Worm (Caenorhabditis elegans) whole organism, young adult: ENCODE measurements around the gene F32E10.9.

Source experiments
- B0019.2 ChIP-seq: fragments of 200-800 bp; sonication (Bioruptor generic); conservative IDR thresholded peaks from 2 replicates; pipeline ENCODE4 v1.3.6; 2022; ENCODE audit warnings: missing genetic modification reagents, missing genetic modification characterization, missing compliant biosample characterization
- B0261.1 ChIP-seq: sonication (generic microtip); optimal IDR thresholded peaks from 2 replicates; lab custom pipeline; 2016; ENCODE audit warnings: mild to moderate bottlenecking, missing genetic modification characterization, moderate library complexity, missing compliant biosample characterization
- B0336.3 ChIP-seq: fragments of 200-800 bp; sonication (Bioruptor generic); IDR thresholded peaks from 2 replicates; pipeline ENCODE4 v1.3.6; 2022; ENCODE audit warnings: missing genetic modification characterization, missing compliant biosample characterization
- D2030.7 ChIP-seq: fragments of 200-800 bp; sonication (Bioruptor generic); IDR thresholded peaks from 2 replicates; pipeline ENCODE4 v1.3.6; 2022; ENCODE audit warnings: missing genetic modification reagents, missing genetic modification characterization, missing compliant biosample characterization
- F10E7.11 ChIP-seq: sonication (generic microtip); optimal IDR thresholded peaks from 2 replicates; lab custom pipeline; 2017; ENCODE audit warnings: mild to moderate bottlenecking, missing genetic modification characterization, moderate library complexity, missing compliant biosample characterization
- F49E8.2 ChIP-seq: sonication (generic microtip); optimal IDR thresholded peaks from 3 replicates; lab custom pipeline; 2017; ENCODE audit warnings: missing genetic modification characterization, mild to moderate bottlenecking, missing compliant biosample characterization, antibody characterized with exemption, moderate library complexity; ENCODE audit not compliant: insufficient read depth
- F55B11.4 ChIP-seq: sonication (generic microtip); optimal IDR thresholded peaks from 2 replicates; lab custom pipeline; 2016; ENCODE audit warnings: missing compliant biosample characterization, missing genetic modification characterization, borderline replicate concordance; ENCODE audit not compliant: insufficient read depth
- Y56A3A.18 ChIP-seq: fragments of 200-800 bp; sonication (Bioruptor generic); IDR thresholded peaks from 2 replicates; pipeline ENCODE4 v1.3.6; 2022; ENCODE audit warnings: missing genetic modification reagents, missing genetic modification characterization, missing compliant biosample characterization
- Y67H2A.10 ChIP-seq: fragments of 200-800 bp; sonication (Bioruptor generic); conservative IDR thresholded peaks from 2 replicates; pipeline ENCODE4 v1.3.6; 2022; ENCODE audit warnings: missing genetic modification reagents, missing genetic modification characterization, missing compliant biosample characterization
- Y79H2A.3 ChIP-seq: fragments of 200-800 bp; sonication (Bioruptor generic); conservative IDR thresholded peaks from 2 replicates; pipeline ENCODE4 v1.3.6; 2022; ENCODE audit warnings: missing genetic modification reagents, missing genetic modification characterization, missing compliant biosample characterization
- ama-1 ChIP-seq, 3 experiments: fragments of 150-350 bp in 1 of 3; sonication (generic microtip) in 2 of 3; optimal IDR thresholded peaks; 2 replicates each; lab custom pipeline; 2014 to 2018; ENCODE audit warnings: missing biosample characterization in 2 of 3, missing genetic modification characterization in 2 of 3, missing genetic modification reagents in 2 of 3
- bed-2 ChIP-seq: fragments of 200-800 bp; sonication (Bioruptor generic); IDR thresholded peaks from 2 replicates; pipeline ENCODE4 v1.3.6; 2022; ENCODE audit warnings: missing genetic modification reagents, missing genetic modification characterization, missing compliant biosample characterization
- ceh-100 ChIP-seq: fragments of 200-800 bp; sonication (Bioruptor generic); IDR thresholded peaks from 2 replicates; pipeline ENCODE4 v1.3.6; 2022; ENCODE audit warnings: missing genetic modification reagents, missing genetic modification characterization, missing compliant biosample characterization
- ceh-27 ChIP-seq: fragments of 200-800 bp; sonication (Bioruptor generic); optimal IDR thresholded peaks from 2 replicates; lab custom pipeline; 2018; ENCODE audit warnings: mild to moderate bottlenecking, missing genetic modification characterization, moderate library complexity, missing compliant biosample characterization
- ceh-91 ChIP-seq: fragments of 200-800 bp; sonication (Bioruptor generic); IDR thresholded peaks from 2 replicates; pipeline ENCODE4 v1.3.6; 2022; ENCODE audit warnings: missing genetic modification reagents, missing genetic modification characterization, missing compliant biosample characterization
- chd-7 ChIP-seq: sonication (generic microtip); optimal IDR thresholded peaks from 2 replicates; lab custom pipeline; 2016; ENCODE audit warnings: mild to moderate bottlenecking, missing genetic modification characterization, moderate library complexity, missing compliant biosample characterization
- efl-1 ChIP-seq: fragments of 150-350 bp; optimal IDR thresholded peaks from 2 replicates; lab custom pipeline; 2014; ENCODE audit warnings: missing biosample characterization, missing genetic modification reagents, missing genetic modification characterization
- egl-18 ChIP-seq: fragments of 200-800 bp; sonication (Bioruptor generic); IDR thresholded peaks from 2 replicates; pipeline ENCODE4 v1.3.6; 2022; ENCODE audit warnings: missing genetic modification reagents, missing genetic modification characterization, missing compliant biosample characterization
- egrh-3 ChIP-seq: fragments of 200-800 bp; sonication (Bioruptor generic); IDR thresholded peaks from 2 replicates; pipeline ENCODE4 v1.3.6; 2022; ENCODE audit warnings: missing genetic modification reagents, missing genetic modification characterization, missing compliant biosample characterization
- fkh-3 ChIP-seq: sonication (generic microtip); optimal IDR thresholded peaks from 2 replicates; lab custom pipeline; 2016; ENCODE audit warnings: mild to moderate bottlenecking, missing genetic modification characterization, missing compliant biosample characterization
- gei-17 ChIP-seq: fragments of 200-800 bp; sonication (Bioruptor generic); optimal IDR thresholded peaks from 2 replicates; lab custom pipeline; 2018; ENCODE audit warnings: mild to moderate bottlenecking, missing genetic modification characterization, missing compliant biosample characterization
- hmg-1.2 ChIP-seq: fragments of 200-800 bp; sonication (Bioruptor generic); IDR thresholded peaks from 2 replicates; pipeline ENCODE4 v1.3.6; 2022; ENCODE audit warnings: missing genetic modification reagents, missing genetic modification characterization, missing compliant biosample characterization
- hsf-1 ChIP-seq: fragments of 200-800 bp; sonication (Bioruptor generic); IDR thresholded peaks from 2 replicates; pipeline ENCODE4 v1.3.6; 2022; ENCODE audit warnings: missing genetic modification reagents, missing genetic modification characterization, missing compliant biosample characterization
- lag-1 ChIP-seq: fragments of 200-800 bp; sonication (Bioruptor generic); IDR thresholded peaks from 2 replicates; pipeline ENCODE4 v1.3.6; 2022; ENCODE audit warnings: missing genetic modification reagents, missing genetic modification characterization, missing compliant biosample characterization
- let-526 ChIP-seq: fragments of 200-800 bp; sonication (Bioruptor generic); IDR thresholded peaks from 2 replicates; pipeline ENCODE4 v1.3.6; 2022; ENCODE audit warnings: missing genetic modification reagents, missing genetic modification characterization, missing compliant biosample characterization
- lin-26 ChIP-seq: fragments of 200-800 bp; sonication (Bioruptor generic); IDR thresholded peaks from 2 replicates; pipeline ENCODE4 v1.3.6; 2022; ENCODE audit warnings: missing genetic modification reagents, missing genetic modification characterization, missing compliant biosample characterization
- lin-35 ChIP-seq, 3 experiments: fragments of 150-350 bp in 2 of 3; sonication (generic microtip) in 1 of 3; optimal IDR thresholded peaks; 2 replicates each; lab custom pipeline; 2014 to 2018; ENCODE audit warnings: missing biosample characterization in 3 of 3, missing genetic modification characterization in 3 of 3, missing genetic modification reagents in 3 of 3
- lir-1 ChIP-seq: fragments of 200-800 bp; sonication (Bioruptor generic); conservative IDR thresholded peaks from 2 replicates; pipeline ENCODE4 v1.3.6; 2022; ENCODE audit warnings: missing genetic modification reagents, missing genetic modification characterization, missing compliant biosample characterization
- madf-8 ChIP-seq: fragments of 200-800 bp; sonication (Bioruptor generic); conservative IDR thresholded peaks from 2 replicates; pipeline ENCODE4 v1.3.6; 2022; ENCODE audit warnings: missing genetic modification reagents, missing genetic modification characterization, missing compliant biosample characterization
- mel-28 ChIP-seq: sonication (generic microtip); optimal IDR thresholded peaks from 2 replicates; lab custom pipeline; 2016; ENCODE audit warnings: borderline replicate concordance, mild to moderate bottlenecking, missing genetic modification characterization, missing compliant biosample characterization
- nfya-2 ChIP-seq: fragments of 200-800 bp; sonication (Bioruptor generic); IDR thresholded peaks from 2 replicates; pipeline ENCODE4 v1.3.6; 2022; ENCODE audit warnings: missing genetic modification reagents, missing genetic modification characterization, missing compliant biosample characterization
- nhr-179 ChIP-seq: sonication (generic microtip); optimal IDR thresholded peaks from 2 replicates; lab custom pipeline; 2016; ENCODE audit warnings: mild to moderate bottlenecking, missing genetic modification characterization, missing compliant biosample characterization
- nhr-27 ChIP-seq: fragments of 200-800 bp; sonication (Bioruptor generic); optimal IDR thresholded peaks from 2 replicates; lab custom pipeline; 2018; ENCODE audit warnings: mild to moderate bottlenecking, missing genetic modification characterization, moderate library complexity, missing compliant biosample characterization
- nhr-80 ChIP-seq: sonication (generic microtip); optimal IDR thresholded peaks from 2 replicates; lab custom pipeline; 2016; ENCODE audit warnings: missing genetic modification characterization, missing compliant biosample characterization
- rcor-1 ChIP-seq: fragments of 200-800 bp; sonication (Bioruptor generic); IDR thresholded peaks from 2 replicates; pipeline ENCODE4 v1.3.6; 2022; ENCODE audit warnings: missing genetic modification reagents, missing genetic modification characterization, missing compliant biosample characterization
- rec-8 ChIP-seq, 2 experiments: sonication (generic microtip); optimal IDR thresholded peaks; 2 replicates each; lab custom pipeline; 2016; ENCODE audit warnings: mild to moderate bottlenecking in 2 of 2, missing genetic modification characterization in 2 of 2, missing genetic modification reagents in 2 of 2, missing genotype in 2 of 2, missing biosample characterization in 1 of 2, missing compliant biosample characterization in 1 of 2, moderate library complexity in 1 of 2
- repo-1 ChIP-seq: sonication (generic microtip); optimal IDR thresholded peaks from 2 replicates; lab custom pipeline; 2017; ENCODE audit warnings: mild to moderate bottlenecking, missing genetic modification characterization, missing compliant biosample characterization
- snpc-1.1 ChIP-seq: sonication (generic microtip); optimal IDR thresholded peaks from 2 replicates; lab custom pipeline; 2017; ENCODE audit warnings: missing genetic modification characterization, mild to moderate bottlenecking, missing compliant biosample characterization, antibody characterized with exemption, moderate library complexity, missing genotype, missing genetic modification reagents; ENCODE audit not compliant: insufficient read depth
- snpc-3.4 ChIP-seq: sonication (generic microtip); optimal IDR thresholded peaks from 2 replicates; lab custom pipeline; 2017; ENCODE audit warnings: missing genetic modification characterization, mild to moderate bottlenecking, missing compliant biosample characterization, antibody characterized with exemption, moderate library complexity, missing genotype, missing genetic modification reagents
- tlf-1 ChIP-seq: fragments of 200-800 bp; sonication (Bioruptor generic); optimal IDR thresholded peaks from 2 replicates; lab custom pipeline; 2018; ENCODE audit warnings: mild to moderate bottlenecking, missing genetic modification characterization, missing compliant biosample characterization
- xnd-1 ChIP-seq: sonication (generic microtip); optimal IDR thresholded peaks from 2 replicates; lab custom pipeline; 2016; ENCODE audit warnings: missing genotype, missing genetic modification reagents, missing genetic modification characterization, missing compliant biosample characterization
- ztf-28 ChIP-seq: fragments of 200-800 bp; sonication (Bioruptor generic); IDR thresholded peaks from 2 replicates; pipeline ENCODE4 v1.3.6; 2022; ENCODE audit warnings: missing genetic modification reagents, missing genetic modification characterization, missing compliant biosample characterization
- ztf-6 ChIP-seq: fragments of 200-800 bp; sonication (Bioruptor generic); IDR thresholded peaks from 2 replicates; pipeline ENCODE4 v1.3.6; 2022; ENCODE audit warnings: missing genetic modification reagents, missing genetic modification characterization, missing compliant biosample characterization

F32E10.9 gene

DNA sequence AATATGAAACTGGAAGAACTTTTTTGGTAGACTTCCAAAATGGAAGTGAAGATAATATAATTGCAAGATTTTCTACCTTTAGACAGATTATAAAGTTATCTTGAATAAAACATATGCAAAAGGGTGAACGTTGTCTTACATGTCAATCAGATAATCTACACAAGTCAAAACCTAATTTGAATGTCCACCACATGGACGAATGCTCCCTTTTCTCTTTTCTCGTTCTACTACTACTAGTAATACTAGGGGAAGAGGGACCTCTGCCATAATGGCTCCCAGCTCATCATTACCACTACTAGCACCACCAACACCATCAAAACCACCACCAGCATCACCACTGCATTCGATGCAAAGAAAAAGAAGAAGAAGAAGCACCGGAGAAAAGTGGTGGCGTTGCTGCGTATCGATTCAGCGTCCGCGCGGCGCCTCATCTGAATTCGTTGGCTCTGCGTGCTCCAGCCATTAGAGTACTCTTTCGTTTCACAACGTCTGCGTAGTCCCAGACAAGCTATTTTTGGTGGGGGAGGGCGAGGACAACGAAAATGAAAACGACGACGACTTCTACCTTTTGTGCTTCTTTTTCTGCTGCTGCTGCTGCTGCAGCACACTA lies 21.6 kb upstream of the F32E10.9 start:
- no peak for TF ChIP-seq B0336.3 (GFP tag; lab: Robert Waterston, UW)
- 0 out of 2 replicates have a peak, but pooled peaks have one; percentile 26 for TF ChIP-seq egl-18 (GFP tag; lab: Robert Waterston, UW)
- TF ChIP-seq, all 124 proteins: peak for 1

DNA sequence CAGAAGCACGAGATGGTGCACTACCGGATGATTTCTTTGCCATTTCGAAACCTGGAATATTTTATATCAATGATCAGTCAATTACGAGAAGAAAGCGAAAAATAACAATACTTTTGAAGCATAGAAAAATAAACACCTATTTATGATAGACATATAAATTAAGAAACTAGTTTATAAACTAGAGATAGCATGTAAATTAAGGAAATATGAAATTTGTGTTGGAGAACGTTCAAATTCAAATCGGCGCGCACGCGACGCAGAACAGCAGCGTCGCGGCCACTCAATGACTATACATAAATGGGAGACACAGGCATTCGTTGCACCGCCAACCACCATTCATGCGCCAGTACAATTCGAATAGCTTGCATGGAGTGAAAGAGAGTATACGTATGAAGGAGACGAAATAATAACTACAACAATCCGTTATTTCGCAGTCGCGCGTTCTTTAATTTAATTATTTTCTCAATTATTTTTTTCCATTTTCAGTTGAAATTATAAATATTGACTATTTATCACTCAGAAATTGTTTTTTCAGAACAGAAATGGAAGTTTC lies 16.4 kb upstream of the F32E10.9 start, which contains the start of the genes cec-5 and nol-10:
TSS of gene cec-5 (minus strand) at position 51 of the 553 bp plus-strand sequence.
TSS of gene nol-10 (plus strand) at position 536 of the 553 bp plus-strand sequence.
- TF ChIP-seq egrh-3 (GFP tag; lab: Robert Waterston, UW) (0 out of 2 replicates have a peak, but pooled peaks have one; percentile 46), snpc-1.1 (tag; lab: Kevin White, UChicago) (peak; percentile 78), lin-26 (GFP tag; lab: Robert Waterston, UW) (no peak), madf-8 (peak; percentile 41), rcor-1 (GFP tag; lab: Robert Waterston, UW) (no peak; the same call in 1 of the 2 replicates), nhr-27 (no peak), hsf-1 (GFP tag; lab: Robert Waterston, UW) (0 out of 2 replicates have a peak, but pooled peaks have one; percentile 26), tlf-1 (GFP tag; lab: Kevin White, UChicago) (peak; percentile 73), ztf-28 (GFP tag; lab: Robert Waterston, UW) (0 out of 2 replicates have a peak, but pooled peaks have one; percentile 27), F49E8.2 (tag; lab: Kevin White, UChicago) (peak; percentile 92), B0019.2 (GFP tag; lab: Robert Waterston, UW) (peak; percentile 61; the same call in 1 of the 2 replicates), hmg-1.2 (GFP tag; lab: Robert Waterston, UW) (peak; percentile 89), Y67H2A.10 (GFP tag; lab: Robert Waterston, UW) (no peak), fkh-3 (tag; lab: Kevin White, UChicago) (no peak), ceh-100 (GFP tag; lab: Robert Waterston, UW) (peak; percentile 83), lag-1 (GFP tag; lab: Robert Waterston, UW) (no peak), let-526 (no peak), xnd-1 (tag; lab: Kevin White, UChicago) (no peak), nhr-80 (tag; lab: Kevin White, UChicago) (peak; percentile 39), nhr-179 (tag; lab: Kevin White, UChicago) (no peak), ceh-27 (GFP tag; lab: Kevin White, UChicago) (peak; percentile 90), rec-8 (tag; optimal IDR thresholded peaks at IDR 0.05; lab: Kevin White, UChicago) (no peak), snpc-3.4 (tag; lab: Kevin White, UChicago) (peak; percentile 94), nfya-2 (GFP tag; lab: Robert Waterston, UW) (no peak), gei-17 (GFP tag; lab: Kevin White, UChicago) (no peak), bed-2 (no peak), F55B11.4 (no peak), mel-28 (no peak), F10E7.11 (no peak), lir-1 (GFP tag; lab: Robert Waterston, UW) (peak; percentile 71), Y79H2A.3 (GFP tag; lab: Robert Waterston, UW) (peak; percentile 66; the same call in 1 of the 2 replicates), B0261.1 (tag; lab: Kevin White, UChicago) (peak; percentile 9), chd-7 (tag; lab: Kevin White, UChicago) (no peak), ceh-91 (GFP tag; lab: Robert Waterston, UW) (peak; percentile 74), ama-1 (optimal IDR thresholded peaks at IDR 0.05; lab: Kevin White, UChicago) (no peak), ama-1 (GFP tag; optimal IDR thresholded peaks at IDR 0.05; lab: Kevin White, UChicago) (no peak), ztf-6 (GFP tag; lab: Robert Waterston, UW) (no peak), repo-1 (tag; lab: Kevin White, UChicago) (peak; percentile 30), Y56A3A.18 (GFP tag; lab: Robert Waterston, UW) (no peak), D2030.7 (peak; percentile 93), lin-35 (GFP tag; optimal IDR thresholded peaks at IDR 0.05; lab: Kevin White, UChicago) (peak; percentile 31 to 77 (median 46)), efl-1 (peak; percentile 81)
